Worm (Caenorhabditis elegans): ENCODE data around the gene Y94H6A.12.

The Y94H6A.12 gene

DNA sequence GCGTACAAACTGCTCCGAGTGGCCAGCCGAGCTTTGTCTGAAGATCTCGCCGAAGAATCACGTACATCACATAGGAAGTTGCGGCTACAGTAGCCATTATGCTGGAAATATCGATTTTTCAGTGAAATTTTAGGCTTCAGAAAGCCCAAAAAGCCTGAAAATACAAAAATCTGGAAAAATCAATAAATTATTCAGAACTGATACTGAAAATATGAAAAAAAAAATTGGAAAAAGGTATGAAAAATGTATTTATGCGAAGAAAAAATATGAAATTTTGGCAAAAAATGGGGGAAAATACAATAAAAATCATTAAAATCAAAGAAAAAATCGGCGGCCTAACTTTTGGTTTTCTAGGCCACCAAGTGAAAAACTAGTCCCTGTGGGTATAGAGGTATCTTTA, at the start of gene Y94H6A.12:
Gene Y94H6A.12, minus strand, starts transcription at position 101 of the 400 bp plus-strand sequence.
- no peak for TF ChIP-seq snpc-4 (GFP tag; optimal IDR thresholded peaks at IDR 0.05)
- TF ChIP-seq snpc-4 (tag; optimal IDR thresholded peaks at IDR 0.05): no peak
- TF ChIP-seq lir-1 (GFP tag; conservative IDR thresholded peaks at IDR 0.05): no peak
- TF ChIP-seq atf-7 (tag; optimal IDR thresholded peaks at IDR 0.05): no peak
- TF ChIP-seq aptf-3 (GFP tag; IDR thresholded peaks at IDR 0.05): no peak
- no peak for TF ChIP-seq madf-8 (GFP tag; conservative IDR thresholded peaks at IDR 0.05)
- no peak for TF ChIP-seq F57A8.1 (GFP tag; optimal IDR thresholded peaks at IDR 0.05)
- TF ChIP-seq aptf-2 (GFP tag; conservative IDR thresholded peaks at IDR 0.05): no peak
- TF ChIP-seq C06A6.2 (GFP tag; conservative IDR thresholded peaks at IDR 0.05): no peak
- no peak for TF ChIP-seq athp-1 (tag; optimal IDR thresholded peaks at IDR 0.05)
- no peak for TF ChIP-seq attf-6 (GFP tag; IDR thresholded peaks at IDR 0.05)
- no peak for TF ChIP-seq sdz-38 (tag; optimal IDR thresholded peaks at IDR 0.05)
- no peak for TF ChIP-seq ztf-18 (tag; optimal IDR thresholded peaks at IDR 0.05)
- no peak for TF ChIP-seq akir-1 (GFP tag; optimal IDR thresholded peaks at IDR 0.05)
- no peak for TF ChIP-seq ztf-22 (GFP tag; optimal IDR thresholded peaks at IDR 0.05)
- TF ChIP-seq lin-40 (tag; optimal IDR thresholded peaks at IDR 0.05): no peak
- TF ChIP-seq tbp1 (GFP tag; optimal IDR thresholded peaks at IDR 0.05): no peak
- TF ChIP-seq ceh-91 (GFP tag; IDR thresholded peaks at IDR 0.05): no peak

DNA sequence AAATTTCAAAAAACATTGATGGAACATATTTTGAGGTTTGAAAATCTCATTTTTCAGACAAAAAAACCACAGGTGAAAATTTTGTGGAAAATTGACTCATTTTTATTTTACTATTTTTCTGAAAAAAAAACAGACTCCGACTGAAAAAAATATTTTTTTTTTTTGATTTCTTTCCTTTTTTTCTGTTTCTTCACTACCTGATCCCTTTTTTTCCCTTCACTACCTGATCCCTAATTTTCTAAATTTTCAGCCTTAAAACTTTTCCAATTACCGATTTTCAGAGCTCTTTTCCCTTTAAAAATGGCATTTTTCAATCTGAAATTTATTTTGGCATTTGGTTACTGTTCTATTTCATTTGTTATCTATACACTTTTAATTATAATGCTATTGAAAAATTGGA, 49.5 kb upstream of the Y94H6A.12 start, which contains the start of gene Y54G2A.77:
Gene Y54G2A.77, plus strand, starts transcription at position 301 of the 400 bp plus-strand sequence.
- TF ChIP-seq atf-7 (tag; optimal IDR thresholded peaks at IDR 0.05) (no peak), F39B2.1 (GFP tag; IDR thresholded peaks at IDR 0.05) (no peak), chd-7 (tag; optimal IDR thresholded peaks at IDR 0.05) (no peak), akir-1 (GFP tag; optimal IDR thresholded peaks at IDR 0.05) (no peak), pbrm-1 (GFP tag; IDR thresholded peaks at IDR 0.05) (no peak), F23B12.7 (tag; optimal IDR thresholded peaks at IDR 0.05; ENCODE audit: insufficient read depth) (no peak)

DNA sequence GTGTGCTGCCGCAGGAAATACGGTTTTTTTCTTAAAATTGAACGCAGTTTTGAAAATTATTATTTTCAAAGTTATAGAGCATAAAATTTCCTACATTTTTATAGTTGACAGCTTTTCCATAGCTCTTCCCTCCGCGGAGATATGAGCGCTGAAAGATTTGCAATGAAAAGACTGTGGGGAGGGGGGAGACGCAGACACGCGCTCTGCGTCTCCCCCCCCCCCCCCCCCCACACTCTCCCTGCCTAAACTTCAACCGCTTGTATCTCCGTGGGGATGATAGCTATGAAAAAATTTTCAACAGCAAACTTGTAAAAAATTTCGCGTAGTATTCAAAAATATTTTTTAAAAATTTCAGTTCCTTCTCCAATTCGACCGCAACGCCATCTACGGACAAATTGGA, 48.6 kb upstream of the Y94H6A.12 start:
- TF ChIP-seq B0019.2 (GFP tag; conservative IDR thresholded peaks at IDR 0.05) (no peak), lag-1 (GFP tag; IDR thresholded peaks at IDR 0.05) (no peak), ZK185.1 (tag; optimal IDR thresholded peaks at IDR 0.05; ENCODE audit: poor library complexity, severe bottlenecking) (no peak), Y53G8AR.9 (GFP tag; conservative IDR thresholded peaks at IDR 0.05) (no peak), F55B11.4 (tag; optimal IDR thresholded peaks at IDR 0.05; ENCODE audit: borderline replicate concordance, insufficient read depth) (no peak), egrh-3 (GFP tag; IDR thresholded peaks at IDR 0.05) (peak; percentile 60; the same call in 1 of the 2 replicates), madf-3 (GFP tag; IDR thresholded peaks at IDR 0.05) (no peak), ama-1 (optimal IDR thresholded peaks at IDR 0.05) (no peak), ama-1 (GFP tag; optimal IDR thresholded peaks at IDR 0.05) (no peak), hmg-1.2 (GFP tag; IDR thresholded peaks at IDR 0.05) (peak; percentile 89), mcd-1 (GFP tag; IDR thresholded peaks at IDR 0.05) (0 out of 2 replicates have a peak, but pooled peaks have one; percentile 11), hmg-20 (GFP tag; IDR thresholded peaks at IDR 0.05) (no peak), zfh-2 (GFP tag; conservative IDR thresholded peaks at IDR 0.05) (peak; percentile 67; the same call in 1 of the 2 replicates)

DNA sequence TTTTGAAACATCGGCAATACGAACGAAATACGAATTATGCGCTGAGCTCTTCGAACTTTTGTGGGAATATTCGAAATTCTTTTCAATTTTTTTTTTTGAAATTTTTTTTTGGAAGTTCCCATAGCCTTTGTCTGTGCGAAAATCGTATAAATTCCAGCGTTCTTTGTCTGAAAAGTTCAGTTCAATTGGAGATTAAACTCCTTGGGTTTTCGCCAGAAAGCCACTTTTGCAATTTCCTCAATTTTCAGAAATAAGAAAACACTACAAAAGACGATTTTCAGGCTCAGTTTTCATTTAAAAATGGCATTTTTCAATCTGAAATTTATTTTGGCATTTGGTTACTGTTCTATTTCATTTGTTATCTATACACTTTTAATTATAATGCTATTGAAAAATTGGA, 46.3 kb upstream of the Y94H6A.12 start, which contains the start of gene Y54G2A.38:
Gene Y54G2A.38, plus strand, starts transcription at position 301 of the 400 bp plus-strand sequence.
- no peak for TF ChIP-seq F39B2.1 (GFP tag; IDR thresholded peaks at IDR 0.05)
- TF ChIP-seq ztf-18 (tag; optimal IDR thresholded peaks at IDR 0.05): no peak
- TF ChIP-seq Y56A3A.18 (GFP tag; IDR thresholded peaks at IDR 0.05): no peak
- TF ChIP-seq tbp1 (GFP tag; optimal IDR thresholded peaks at IDR 0.05): no peak
- TF ChIP-seq attf-5 (GFP tag; optimal IDR thresholded peaks at IDR 0.05): no peak
- TF ChIP-seq die-1 (tag; optimal IDR thresholded peaks at IDR 0.05): no peak
- no peak for TF ChIP-seq Y53F4B.3 (GFP tag; IDR thresholded peaks at IDR 0.05)
- no peak for TF ChIP-seq B0261.1 (tag; optimal IDR thresholded peaks at IDR 0.05)
- no peak for TF ChIP-seq madf-8 (GFP tag; conservative IDR thresholded peaks at IDR 0.05)
- no peak for TF ChIP-seq F55B11.4 (tag; optimal IDR thresholded peaks at IDR 0.05; ENCODE audit: borderline replicate concordance, insufficient read depth)
- TF ChIP-seq mxl-1 (tag; optimal IDR thresholded peaks at IDR 0.05): no peak
- no peak for TF ChIP-seq ztf-28 (GFP tag; IDR thresholded peaks at IDR 0.05)
- TF ChIP-seq nfya-2 (GFP tag; IDR thresholded peaks at IDR 0.05): no peak
- TF ChIP-seq egrh-3 (GFP tag; IDR thresholded peaks at IDR 0.05): no peak
- TF ChIP-seq sptf-2 (GFP tag; optimal IDR thresholded peaks at IDR 0.05): no peak
- no peak for TF ChIP-seq lin-40 (tag; optimal IDR thresholded peaks at IDR 0.05)
- no peak for TF ChIP-seq hmg-20 (GFP tag; IDR thresholded peaks at IDR 0.05)
- no peak for TF ChIP-seq let-526 (GFP tag; IDR thresholded peaks at IDR 0.05)
